Worm (Caenorhabditis elegans) whole organism, L2 larva: ENCODE results near the gene F42F12.11.

Experiments used
- C34F6.9 ChIP-seq: fragments of 150-350 bp; optimal IDR thresholded peaks from 2 replicates; lab custom pipeline; 2014; ENCODE audit warnings: missing biosample characterization, missing genetic modification characterization
- F13H6.1 ChIP-seq: sonication (generic microtip); optimal IDR thresholded peaks from 2 replicates; lab custom pipeline; 2016; ENCODE audit warnings: missing genetic modification characterization, missing compliant biosample characterization
- R02D3.7 ChIP-seq: fragments of 150-350 bp; optimal IDR thresholded peaks from 2 replicates; lab custom pipeline; 2014; ENCODE audit warnings: missing biosample characterization, missing genetic modification characterization
- Y55F3AM.14 ChIP-seq: fragments of 200-800 bp; sonication (Bioruptor generic); optimal IDR thresholded peaks from 2 replicates; lab custom pipeline; 2018; ENCODE audit warnings: mild to moderate bottlenecking, missing genetic modification characterization, missing compliant biosample characterization
- ZK546.5 ChIP-seq: sonication (generic microtip); optimal IDR thresholded peaks from 2 replicates; lab custom pipeline; 2017; ENCODE audit warnings: missing biosample characterization, missing genetic modification characterization
- alr-1 ChIP-seq: fragments of 150-350 bp; optimal IDR thresholded peaks from 2 replicates; lab custom pipeline; 2014; ENCODE audit warnings: missing biosample characterization, missing genetic modification characterization
- blmp-1 ChIP-seq: sonication (generic microtip); optimal IDR thresholded peaks from 2 replicates; lab custom pipeline; 2017; ENCODE audit warnings: missing genetic modification characterization, mild to moderate bottlenecking, missing compliant biosample characterization, antibody characterized with exemption, moderate library complexity; ENCODE audit not compliant: insufficient read depth
- ceh-82 ChIP-seq: fragments of 150-350 bp; optimal IDR thresholded peaks from 2 replicates; lab custom pipeline; 2014; ENCODE audit warnings: missing biosample characterization, missing genetic modification characterization
- crh-2 ChIP-seq: sonication (generic microtip); optimal IDR thresholded peaks from 2 replicates; lab custom pipeline; 2017; ENCODE audit warnings: missing biosample characterization, missing genetic modification characterization
- egl-27 ChIP-seq: sonication (generic microtip); optimal IDR thresholded peaks from 3 replicates; lab custom pipeline; 2017; ENCODE audit warnings: missing biosample characterization, missing genetic modification reagents, missing genetic modification characterization
- elt-1 ChIP-seq: fragments of 150-350 bp; optimal IDR thresholded peaks from 2 replicates; lab custom pipeline; 2014; ENCODE audit warnings: missing biosample characterization, missing genetic modification characterization
- elt-3 ChIP-seq: sonication (generic microtip); optimal IDR thresholded peaks from 2 replicates; lab custom pipeline; 2017; ENCODE audit warnings: missing biosample characterization, missing genetic modification characterization
- fos-1 ChIP-seq: fragments of 150-350 bp; optimal IDR thresholded peaks from 2 replicates; lab custom pipeline; 2014; ENCODE audit warnings: missing biosample characterization, missing genetic modification characterization
- gmeb-1 ChIP-seq: fragments of 150-350 bp; optimal IDR thresholded peaks from 2 replicates; lab custom pipeline; 2014; ENCODE audit warnings: missing biosample characterization, missing genetic modification characterization
- lin-11 ChIP-seq: fragments of 150-350 bp; sonication (generic microtip); optimal IDR thresholded peaks from 2 replicates; lab custom pipeline; 2014; ENCODE audit warnings: missing biosample characterization, missing genetic modification characterization, inconsistent platforms, mixed read lengths
- lin-13 ChIP-seq: fragments of 150-350 bp; optimal IDR thresholded peaks from 2 replicates; lab custom pipeline; 2014; ENCODE audit warnings: missing biosample characterization, missing genetic modification reagents, missing genetic modification characterization
- lin-39 ChIP-seq: fragments of 150-350 bp; optimal IDR thresholded peaks from 2 replicates; lab custom pipeline; 2014; ENCODE audit warnings: missing biosample characterization, missing genetic modification reagents, missing genetic modification characterization
- mab-5 ChIP-seq: fragments of 150-350 bp; optimal IDR thresholded peaks from 2 replicates; lab custom pipeline; 2014; ENCODE audit warnings: missing biosample characterization, missing genetic modification characterization
- mdl-1 ChIP-seq, 2 experiments: fragments of 150-350 bp in 1 of 2; sonication (generic microtip) in 1 of 2; optimal IDR thresholded peaks; 2 replicates each; lab custom pipeline; 2017; ENCODE audit warnings: missing biosample characterization in 2 of 2, missing genetic modification characterization in 2 of 2
- nhr-10 ChIP-seq: sonication (generic microtip); optimal IDR thresholded peaks from 2 replicates; lab custom pipeline; 2017; ENCODE audit warnings: missing biosample characterization, missing genetic modification characterization
- nhr-12 ChIP-seq: fragments of 150-350 bp; optimal IDR thresholded peaks from 2 replicates; lab custom pipeline; 2014; ENCODE audit warnings: missing biosample characterization, missing genetic modification characterization
- nhr-129 ChIP-seq: fragments of 150-350 bp; optimal IDR thresholded peaks from 2 replicates; lab custom pipeline; 2014; ENCODE audit warnings: missing biosample characterization, missing genetic modification characterization
- nhr-21 ChIP-seq: fragments of 150-350 bp; optimal IDR thresholded peaks from 2 replicates; lab custom pipeline; 2014; ENCODE audit warnings: missing biosample characterization, missing genetic modification characterization
- nhr-23 ChIP-seq: fragments of 150-350 bp; optimal IDR thresholded peaks from 2 replicates; lab custom pipeline; 2014; ENCODE audit warnings: missing biosample characterization, missing genetic modification reagents, missing genetic modification characterization
- peb-1 ChIP-seq: fragments of 150-350 bp; optimal IDR thresholded peaks from 2 replicates; lab custom pipeline; 2014; ENCODE audit warnings: missing biosample characterization, missing genetic modification characterization
- sem-4 ChIP-seq: fragments of 150-350 bp; optimal IDR thresholded peaks from 2 replicates; lab custom pipeline; 2014; ENCODE audit warnings: missing biosample characterization, missing genetic modification reagents, missing genetic modification characterization
- skn-1 ChIP-seq: sonication (generic microtip); optimal IDR thresholded peaks from 2 replicates; lab custom pipeline; 2017; ENCODE audit warnings: missing biosample characterization, missing genetic modification characterization
- sma-3 ChIP-seq: sonication (generic microtip); optimal IDR thresholded peaks from 2 replicates; lab custom pipeline; 2016; ENCODE audit warnings: missing genetic modification reagents, missing genetic modification characterization, missing compliant biosample characterization
- sma-9 ChIP-seq, 2 experiments: fragments of 150-350 bp in 1 of 2; sonication (generic microtip) in 1 of 2; optimal IDR thresholded peaks; 2 replicates each; lab custom pipeline; 2014 to 2016; ENCODE audit warnings: missing genetic modification characterization in 2 of 2, mild to moderate bottlenecking in 1 of 2, missing biosample characterization in 1 of 2, missing compliant biosample characterization in 1 of 2, missing genetic modification reagents in 1 of 2, moderate library complexity in 1 of 2
- unc-39 ChIP-seq: fragments of 150-350 bp; optimal IDR thresholded peaks from 2 replicates; lab custom pipeline; 2014; ENCODE audit warnings: missing biosample characterization, missing genetic modification characterization
- unc-55 ChIP-seq: fragments of 150-350 bp; sonication (generic microtip); optimal IDR thresholded peaks from 3 replicates; lab custom pipeline; 2014; ENCODE audit warnings: missing biosample characterization, missing genetic modification reagents, missing genetic modification characterization
- unc-62 ChIP-seq: fragments of 150-350 bp; optimal IDR thresholded peaks from 2 replicates; lab custom pipeline; 2014; ENCODE audit warnings: missing biosample characterization, missing genetic modification reagents, missing genetic modification characterization
- zag-1 ChIP-seq: fragments of 150-350 bp; optimal IDR thresholded peaks from 2 replicates; lab custom pipeline; 2014; ENCODE audit warnings: missing biosample characterization, missing genetic modification characterization
- ztf-11 ChIP-seq: sonication (generic microtip); optimal IDR thresholded peaks from 2 replicates; lab custom pipeline; 2017; ENCODE audit warnings: missing biosample characterization, missing genetic modification characterization

The F42F12.11 gene

ce11 chrX:12341338-12341737 is 5.5 kb upstream of the F42F12.11 start, which contains the start of gene zig-2:
zig-2 (minus strand) TSS chrX:12341438.
- TF ChIP-seq sem-4 (tag; lab: Kevin White, UChicago) (no peak), unc-55 (no peak), mab-5 (tag; lab: Kevin White, UChicago) (no peak), ZK546.5 (tag; lab: Kevin White, UChicago) (no peak), peb-1 (tag; lab: Kevin White, UChicago) (no peak), nhr-23 (no peak), ceh-82 (tag; lab: Kevin White, UChicago) (no peak), unc-39 (tag; lab: Kevin White, UChicago) (no peak), sma-9 (GFP tag; optimal IDR thresholded peaks at IDR 0.05; lab: Kevin White, UChicago) (no peak), sma-9 (tag; optimal IDR thresholded peaks at IDR 0.05; lab: Kevin White, UChicago) (no peak), nhr-10 (tag; lab: Kevin White, UChicago) (no peak), lin-11 (tag; lab: Kevin White, UChicago) (no peak), fos-1 (tag; lab: Kevin White, UChicago) (no peak), lin-13 (no peak), mdl-1 (tag; optimal IDR thresholded peaks at IDR 0.05; lab: Kevin White, UChicago) (no peak), sma-3 (GFP tag; lab: Kevin White, UChicago) (no peak), ztf-11 (tag; lab: Kevin White, UChicago) (no peak), nhr-21 (tag; lab: Kevin White, UChicago) (no peak)

ce11 chrX:12343279-12343678 is 3.5 kb upstream of the F42F12.11 start, which contains the start of the genes nspc-9 and nspc-10:
nspc-9 (minus strand) TSS chrX:12343379.
nspc-10 (plus strand) TSS chrX:12343609.
- TF ChIP-seq nhr-23 = no peak
- no peak for TF ChIP-seq blmp-1 (tag; lab: Kevin White, UChicago)
- no peak for TF ChIP-seq F13H6.1 (tag; lab: Kevin White, UChicago)
- TF ChIP-seq egl-27 (tag; lab: Kevin White, UChicago) = no peak
- no peak for TF ChIP-seq mab-5 (tag; lab: Kevin White, UChicago)
- TF ChIP-seq mdl-1 (tag; optimal IDR thresholded peaks at IDR 0.05; lab: Kevin White, UChicago) = no peak
- TF ChIP-seq sma-3 (GFP tag; lab: Kevin White, UChicago) = no peak
- TF ChIP-seq ZK546.5 (tag; lab: Kevin White, UChicago) = no peak
- TF ChIP-seq Y55F3AM.14 (GFP tag; lab: Kevin White, UChicago) = no peak
- TF ChIP-seq alr-1 = no peak
- no peak for TF ChIP-seq zag-1 (tag; lab: Kevin White, UChicago)
- no peak for TF ChIP-seq nhr-12 (tag; lab: Kevin White, UChicago)
- TF ChIP-seq ztf-11 (tag; lab: Kevin White, UChicago) = no peak
- TF ChIP-seq peb-1 (tag; lab: Kevin White, UChicago) = no peak
- TF ChIP-seq skn-1 (tag; lab: Kevin White, UChicago) = no peak
- TF ChIP-seq sem-4 (tag; lab: Kevin White, UChicago) = no peak
- no peak for TF ChIP-seq R02D3.7
- TF ChIP-seq elt-3 (tag; lab: Kevin White, UChicago) = no peak
- no peak for TF ChIP-seq unc-55

- TF ChIP-seq gmeb-1 = no peak
- no peak for TF ChIP-seq blmp-1 (tag; lab: Kevin White, UChicago)
- TF ChIP-seq fos-1 (tag; lab: Kevin White, UChicago) = peak; percentile 21
- peak; percentile 31 for TF ChIP-seq nhr-21 (tag; lab: Kevin White, UChicago)
- TF ChIP-seq ztf-11 (tag; lab: Kevin White, UChicago) = no peak
- no peak for TF ChIP-seq zag-1 (tag; lab: Kevin White, UChicago)
- no peak for TF ChIP-seq ZK546.5 (tag; lab: Kevin White, UChicago)
- TF ChIP-seq sma-9 (GFP tag; optimal IDR thresholded peaks at IDR 0.05; lab: Kevin White, UChicago) = peak; percentile 55
- no peak for TF ChIP-seq sma-9 (tag; optimal IDR thresholded peaks at IDR 0.05; lab: Kevin White, UChicago)
- TF ChIP-seq C34F6.9 (tag; lab: Kevin White, UChicago) = peak; percentile 13
- no peak for TF ChIP-seq mdl-1 (tag; optimal IDR thresholded peaks at IDR 0.05; lab: Kevin White, UChicago)
- TF ChIP-seq nhr-129 (tag; lab: Kevin White, UChicago) = peak; percentile 61
- no peak for TF ChIP-seq nhr-23
- no peak for TF ChIP-seq elt-3 (tag; lab: Kevin White, UChicago)
- no peak for TF ChIP-seq unc-62
- TF ChIP-seq sma-3 (GFP tag; lab: Kevin White, UChicago) = peak; percentile 34
- no peak for TF ChIP-seq nhr-10 (tag; lab: Kevin White, UChicago)
- TF ChIP-seq elt-1 (tag; lab: Kevin White, UChicago) = no peak
- peak; percentile 19 for TF ChIP-seq egl-27 (tag; lab: Kevin White, UChicago)
- TF ChIP-seq lin-39 (tag; lab: Kevin White, UChicago) = no peak
- peak; percentile 35 for TF ChIP-seq crh-2
Measured at ce11 chrX:12347822-12348221, 993 bp downstream of the F42F12.11 start.
